Worm (Caenorhabditis elegans) whole organism, early embryonic: Measurements from ENCODE around the gene cpg-18.

Source experiments
- B0310.2 ChIP-seq: sonication (generic microtip); optimal IDR thresholded peaks from 2 replicates; lab custom pipeline; 2016; ENCODE audit warnings: mild to moderate bottlenecking, missing genetic modification characterization, missing compliant biosample characterization
- F13C5.2 ChIP-seq: sonication (generic microtip); optimal IDR thresholded peaks from 2 replicates; lab custom pipeline; 2017; ENCODE audit warnings: mild to moderate bottlenecking, missing genetic modification characterization, inconsistent platforms, missing compliant biosample characterization
- ama-1 ChIP-seq: fragments of 150-350 bp; optimal IDR thresholded peaks from 2 replicates; lab custom pipeline; 2014
- ceh-13 ChIP-seq: fragments of 200-800 bp; sonication (Bioruptor generic); optimal IDR thresholded peaks from 2 replicates; lab custom pipeline; 2018; ENCODE audit warnings: mild to moderate bottlenecking, missing genetic modification characterization, missing compliant biosample characterization
- ceh-36 ChIP-seq: sonication (generic microtip); optimal IDR thresholded peaks from 2 replicates; lab custom pipeline; 2016; ENCODE audit warnings: missing genetic modification characterization, inconsistent platforms, missing compliant biosample characterization
- ets-7 ChIP-seq: sonication (generic microtip); optimal IDR thresholded peaks from 2 replicates; lab custom pipeline; 2016; ENCODE audit warnings: missing genotype, missing genetic modification characterization, missing compliant biosample characterization
- hmbx-1 ChIP-seq: sonication (generic microtip); optimal IDR thresholded peaks from 2 replicates; lab custom pipeline; 2016; ENCODE audit warnings: mild to moderate bottlenecking, missing genetic modification characterization, missing compliant biosample characterization
- hmg-4 ChIP-seq: fragments of 200-800 bp; sonication (Bioruptor generic); optimal IDR thresholded peaks from 2 replicates; lab custom pipeline; 2018; ENCODE audit warnings: mild to moderate bottlenecking, missing genetic modification characterization, missing compliant biosample characterization
- hnd-1 ChIP-seq: sonication (generic microtip); optimal IDR thresholded peaks from 2 replicates; lab custom pipeline; 2016; ENCODE audit warnings: missing genetic modification characterization, missing compliant biosample characterization
- scrt-1 ChIP-seq: fragments of 200-800 bp; sonication (Bioruptor generic); IDR thresholded peaks from 2 replicates; pipeline ENCODE4 v1.3.6; 2022; ENCODE audit warnings: missing genetic modification characterization, missing compliant biosample characterization
- sea-1 ChIP-seq: fragments of 200-800 bp; sonication (Bioruptor generic); conservative IDR thresholded peaks from 2 replicates; pipeline ENCODE4 v1.3.6; 2022; ENCODE audit warnings: missing genetic modification characterization, missing compliant biosample characterization
- tbx-11 ChIP-seq: fragments of 200-800 bp; sonication (Bioruptor generic); IDR thresholded peaks from 2 replicates; pipeline ENCODE4 v1.3.6; 2022; ENCODE audit warnings: missing genetic modification characterization, missing compliant biosample characterization
- tra-4 ChIP-seq: sonication (generic microtip); optimal IDR thresholded peaks from 2 replicates; lab custom pipeline; 2017; ENCODE audit warnings: missing genetic modification characterization, missing compliant biosample characterization

DNA sequence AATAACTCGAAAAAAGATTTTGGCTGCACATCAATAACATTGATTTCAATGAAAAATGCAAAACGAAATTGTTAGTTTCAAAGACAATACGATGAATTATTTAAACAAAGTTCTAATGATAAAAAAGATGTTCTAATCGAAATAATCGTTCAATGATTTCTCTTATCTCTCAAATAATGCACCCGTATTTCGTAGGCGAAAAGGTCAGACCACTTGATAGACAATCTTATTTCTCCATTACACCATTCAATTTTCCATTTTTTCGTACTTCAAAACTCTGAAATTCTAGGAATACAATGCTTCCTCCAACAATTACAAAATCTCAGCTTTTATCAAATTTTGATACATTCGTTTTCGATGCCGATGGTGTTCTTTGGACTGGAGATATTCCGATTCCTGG, 9.3 kb downstream of the cpg-18 start, which contains the start of gene C45E5.1:
- TF ChIP-seq tbx-11 (GFP tag; lab: Robert Waterston, UW), result no peak
- no peak for TF ChIP-seq ceh-36 (tag; lab: Kevin White, UChicago)
- no peak for TF ChIP-seq scrt-1
- TF ChIP-seq ama-1, result no peak
- no peak for TF ChIP-seq ceh-13 (GFP tag; lab: Kevin White, UChicago)
- no peak for TF ChIP-seq hmg-4 (GFP tag; lab: Kevin White, UChicago)
- no peak for TF ChIP-seq F13C5.2 (tag; lab: Kevin White, UChicago)
- TF ChIP-seq B0310.2 (tag; lab: Kevin White, UChicago), result no peak
- TF ChIP-seq ets-7 (tag; lab: Kevin White, UChicago), result no peak
- TF ChIP-seq sea-1 (GFP tag; lab: Robert Waterston, UW), result no peak
- no peak for TF ChIP-seq hnd-1 (tag; lab: Kevin White, UChicago)
- TF ChIP-seq hmbx-1 (tag; lab: Kevin White, UChicago), result no peak
- TF ChIP-seq tra-4, result no peak
